Worm (Caenorhabditis elegans): Measurements from ENCODE around the gene pals-27.

DNA sequence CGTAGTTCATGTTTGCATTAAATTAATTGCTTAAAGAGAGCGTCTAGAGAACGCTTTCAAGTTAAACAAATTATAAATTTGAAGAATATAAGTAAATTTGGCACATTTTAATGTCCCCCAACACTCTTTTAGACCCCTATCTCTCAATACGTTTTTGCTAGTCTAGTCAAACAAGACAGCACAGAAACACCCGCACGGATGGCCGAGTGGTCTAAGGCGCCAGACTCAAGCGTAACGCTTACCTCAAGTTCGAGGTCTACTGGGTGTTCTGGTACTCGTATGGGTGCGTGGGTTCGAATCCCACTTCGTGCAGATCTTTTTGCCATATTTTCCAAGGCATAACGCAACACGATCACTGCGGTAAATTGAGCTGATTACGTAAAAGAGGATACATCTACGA is 19.1 kb upstream of the pals-27 start:
- TF ChIP-seq unc-62 (GFP tag; optimal IDR thresholded peaks at IDR 0.05): no peak
- TF ChIP-seq F55B11.4 (tag; optimal IDR thresholded peaks at IDR 0.05; ENCODE audit: borderline replicate concordance, insufficient read depth): no peak
- no peak for TF ChIP-seq atf-7 (tag; optimal IDR thresholded peaks at IDR 0.05)
- TF ChIP-seq repo-1 (tag; optimal IDR thresholded peaks at IDR 0.05): no peak
- TF ChIP-seq akir-1 (GFP tag; optimal IDR thresholded peaks at IDR 0.05): no peak

Measured in whole organism, young adult.